Worm (Caenorhabditis elegans): ENCODE measurements around the gene nhr-13.

DNA sequence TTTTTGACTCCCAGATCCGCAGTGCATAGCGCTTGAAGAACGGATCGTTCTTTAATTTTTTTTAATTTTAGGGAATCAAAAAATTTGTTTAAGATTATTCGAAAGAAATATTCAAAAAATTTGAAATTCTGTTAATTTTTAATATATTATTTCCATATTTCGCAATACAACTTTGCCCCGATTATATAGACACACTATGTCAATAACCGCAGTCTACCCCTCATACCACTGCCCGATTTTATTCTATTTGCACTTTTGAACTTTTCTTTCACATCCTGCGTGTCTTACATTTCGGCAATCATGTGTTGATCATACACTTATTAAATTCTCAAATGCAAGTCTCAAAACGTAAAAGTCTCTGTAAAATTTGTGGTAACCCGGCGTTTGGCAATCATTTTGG, 26.5 kb downstream of the nhr-13 start, which contains the start of gene nhr-56:
- TF ChIP-seq ceh-16 (tag; optimal IDR thresholded peaks at IDR 0.05) (no peak), daf-12 (tag; optimal IDR thresholded peaks at IDR 0.05) (no peak)
